Fruit fly (Drosophila melanogaster): ENCODE measurements around the gene Hr39.

The Hr39 gene

DNA sequence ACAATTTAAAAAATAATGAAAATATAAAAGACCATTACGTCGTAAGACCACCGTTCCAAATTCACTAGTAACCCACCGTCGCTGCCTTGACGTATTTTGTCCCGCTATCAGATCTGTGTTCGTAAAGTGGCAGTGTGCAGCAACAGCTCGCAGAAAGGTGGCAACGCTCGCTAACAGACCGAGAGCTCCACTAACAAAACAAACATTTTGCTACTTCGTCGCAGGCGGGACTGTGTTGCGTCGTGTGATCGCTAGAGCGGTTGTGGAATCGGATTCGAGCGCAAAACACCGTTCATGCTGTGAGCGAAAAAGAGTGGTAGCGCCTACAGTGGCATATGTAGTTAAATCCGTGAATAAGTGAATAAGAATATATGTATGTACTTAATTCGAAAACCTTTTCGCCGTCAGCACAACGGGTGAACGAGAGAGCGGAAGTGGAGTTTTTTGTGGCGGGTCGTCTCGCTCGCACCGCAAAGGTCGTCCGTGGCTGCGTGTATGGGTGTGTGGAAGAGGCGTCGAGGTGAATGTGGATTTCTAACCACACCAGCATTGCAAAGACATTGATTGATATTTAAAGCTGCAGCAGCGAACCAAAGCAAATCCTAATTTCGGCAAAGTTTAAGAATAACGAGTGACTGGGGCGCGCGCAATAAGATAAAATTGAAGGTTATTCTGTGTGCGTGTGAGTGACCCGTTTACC, at the start of gene Hr39:
TSS of gene Hr39 (plus strand) at position 203 of the 700 bp plus-strand sequence.
- no peak for TF ChIP-seq pan (optimal IDR thresholded peaks at IDR 0.05)
- peak; percentile 24 for TF ChIP-seq Dif (GFP tag; optimal IDR thresholded peaks at IDR 0.05; ENCODE audit: partially characterized antibody)
- no peak for TF ChIP-seq CrebA (GFP tag; optimal IDR thresholded peaks at IDR 0.05; ENCODE audit: borderline replicate concordance)
- TF ChIP-seq Mio (GFP tag; optimal IDR thresholded peaks at IDR 0.05), result no peak
- no peak for TF ChIP-seq brk (GFP tag; optimal IDR thresholded peaks at IDR 0.05)
- no peak for TF ChIP-seq CG32264 (GFP tag; optimal IDR thresholded peaks at IDR 0.05)
- TF ChIP-seq Dfd (GFP tag; optimal IDR thresholded peaks at IDR 0.05), result no peak
- TF ChIP-seq tai (GFP tag; optimal IDR thresholded peaks at IDR 0.05), result no peak
- no peak for TF ChIP-seq N (GFP tag; optimal IDR thresholded peaks at IDR 0.05)
- no peak for TF ChIP-seq rgr (GFP tag; optimal IDR thresholded peaks at IDR 0.05)
- TF ChIP-seq Jra (GFP tag; optimal IDR thresholded peaks at IDR 0.05), result no peak
- TF ChIP-seq HLH106 (tag; optimal IDR thresholded peaks at IDR 0.05), result peak; percentile 18
- TF ChIP-seq CG9705 (GFP tag; optimal IDR thresholded peaks at IDR 0.05), result no peak
- TF ChIP-seq ey (GFP tag; optimal IDR thresholded peaks at IDR 0.05), result no peak
- TF ChIP-seq GATAd (GFP tag; optimal IDR thresholded peaks at IDR 0.05), result no peak
- TF ChIP-seq fru (GFP tag; optimal IDR thresholded peaks at IDR 0.05), result peak; percentile 4
- no peak for TF ChIP-seq h (GFP tag; optimal IDR thresholded peaks at IDR 0.05)
- TF ChIP-seq jim (GFP tag; optimal IDR thresholded peaks at IDR 0.05), result no peak
- TF ChIP-seq sv (GFP tag; optimal IDR thresholded peaks at IDR 0.05), result no peak
- TF ChIP-seq Vsx2 (GFP tag; optimal IDR thresholded peaks at IDR 0.05; ENCODE audit: partially characterized antibody), result peak; percentile 53
- peak; percentile 16 for TF ChIP-seq OdsH (GFP tag; optimal IDR thresholded peaks at IDR 0.05)
- no peak for TF ChIP-seq Hnf4 (GFP tag; optimal IDR thresholded peaks at IDR 0.05)
- TF ChIP-seq woc (GFP tag; optimal IDR thresholded peaks at IDR 0.05), result no peak
- no peak for TF ChIP-seq foxo (GFP tag; optimal IDR thresholded peaks at IDR 0.05)
- no peak for TF ChIP-seq usp (GFP tag; optimal IDR thresholded peaks at IDR 0.05)
- TF ChIP-seq dl (GFP tag; optimal IDR thresholded peaks at IDR 0.05; ENCODE audit: insufficient read depth in 1 of 2, partially characterized antibody in 2 of 2), result peak in 1 of 2 experiments; percentile 21
- no peak for TF ChIP-seq Hr78 (GFP tag; optimal IDR thresholded peaks at IDR 0.05)
- TF ChIP-seq br (GFP tag; optimal IDR thresholded peaks at IDR 0.05), result no peak
- no peak for TF ChIP-seq Rel (GFP tag; optimal IDR thresholded peaks at IDR 0.05)
- peak; percentile 38 for TF ChIP-seq Rel (tag; optimal IDR thresholded peaks at IDR 0.05)
- peak; percentile 1 for TF ChIP-seq Myc (optimal IDR thresholded peaks at IDR 0.05)
- no peak for TF ChIP-seq sage (GFP tag; optimal IDR thresholded peaks at IDR 0.05)
- TF ChIP-seq psq (GFP tag; optimal IDR thresholded peaks at IDR 0.05), result no peak
- no peak for TF ChIP-seq lola (GFP tag; optimal IDR thresholded peaks at IDR 0.05)
- no peak for TF ChIP-seq dmrt93B (GFP tag; optimal IDR thresholded peaks at IDR 0.05)
- no peak for TF ChIP-seq Abd-B (GFP tag; optimal IDR thresholded peaks at IDR 0.05)
- peak; percentile 85 for TF ChIP-seq Hr83 (GFP tag; optimal IDR thresholded peaks at IDR 0.05; ENCODE audit: poor library complexity, severe bottlenecking)
- no peak for TF ChIP-seq Sp1 (GFP tag; optimal IDR thresholded peaks at IDR 0.05)
- TF ChIP-seq dsf (GFP tag; optimal IDR thresholded peaks at IDR 0.05; ENCODE audit: borderline replicate concordance), result no peak

dm6 chr2L:21187753-21188152, 49.3 kb upstream of the Hr39 start:
- no peak for TF ChIP-seq Rel (GFP tag; optimal IDR thresholded peaks at IDR 0.05)
- no peak for TF ChIP-seq Rel (tag; optimal IDR thresholded peaks at IDR 0.05)
- no peak for TF ChIP-seq Sp1 (GFP tag; optimal IDR thresholded peaks at IDR 0.05)
- TF ChIP-seq dmrt93B (GFP tag; optimal IDR thresholded peaks at IDR 0.05), result no peak
- no peak for TF ChIP-seq Jra (GFP tag; optimal IDR thresholded peaks at IDR 0.05)
- TF ChIP-seq br (GFP tag; optimal IDR thresholded peaks at IDR 0.05), result no peak
- no peak for TF ChIP-seq HLH106 (tag; optimal IDR thresholded peaks at IDR 0.05)
- TF ChIP-seq lola (GFP tag; optimal IDR thresholded peaks at IDR 0.05), result no peak
- TF ChIP-seq Hr78 (GFP tag; optimal IDR thresholded peaks at IDR 0.05), result no peak
- no peak for TF ChIP-seq ey (GFP tag; optimal IDR thresholded peaks at IDR 0.05)
- TF ChIP-seq CrebA (GFP tag; optimal IDR thresholded peaks at IDR 0.05; ENCODE audit: borderline replicate concordance), result no peak
- no peak for TF ChIP-seq jim (GFP tag; optimal IDR thresholded peaks at IDR 0.05)
- TF ChIP-seq Mio (GFP tag; optimal IDR thresholded peaks at IDR 0.05), result no peak

Data from whole organism, wandering third instar larva.